Worm (Caenorhabditis elegans) whole organism, L1 larva: ENCODE data around the gene C34F6.10.

ENCODE experiments used
- C16A3.4 ChIP-seq: fragments of 150-350 bp; optimal IDR thresholded peaks from 2 replicates; lab custom pipeline; 2014; ENCODE audit warnings: missing biosample characterization, missing genetic modification characterization
- F16B12.6 ChIP-seq: fragments of 150-350 bp; optimal IDR thresholded peaks from 2 replicates; lab custom pipeline; 2014; ENCODE audit warnings: missing biosample characterization, missing genetic modification characterization
- aha-1 ChIP-seq: fragments of 150-350 bp; optimal IDR thresholded peaks from 2 replicates; lab custom pipeline; 2014; ENCODE audit warnings: missing biosample characterization, missing genetic modification characterization
- blmp-1 ChIP-seq: fragments of 150-350 bp; optimal IDR thresholded peaks from 2 replicates; lab custom pipeline; 2014; ENCODE audit warnings: missing biosample characterization, missing genetic modification characterization
- ceh-63 ChIP-seq: fragments of 200-800 bp; sonication (Bioruptor generic); optimal IDR thresholded peaks from 2 replicates; lab custom pipeline; 2018; ENCODE audit warnings: mild to moderate bottlenecking, missing genetic modification characterization, missing compliant biosample characterization
- ceh-82 ChIP-seq, 3 experiments: fragments of 150-350 bp in 1 of 3; sonication (generic microtip) in 2 of 3; optimal IDR thresholded peaks; 2 replicates each; lab custom pipeline; 2014 to 2017; ENCODE audit warnings: missing biosample characterization in 3 of 3, missing genetic modification characterization in 3 of 3
- dpl-1 ChIP-seq, 3 experiments: fragments of 150-350 bp in 2 of 3; sonication (generic microtip) in 1 of 3; optimal IDR thresholded peaks; 2 replicates each; lab custom pipeline; 2014 to 2017; ENCODE audit warnings: missing biosample characterization in 3 of 3, missing genetic modification characterization in 3 of 3, missing genetic modification reagents in 3 of 3
- dsc-1 ChIP-seq: sonication (generic microtip); optimal IDR thresholded peaks from 2 replicates; lab custom pipeline; 2016; ENCODE audit warnings: mild to moderate bottlenecking, missing genetic modification characterization, missing compliant biosample characterization
- efl-1 ChIP-seq, 4 experiments: fragments of 150-350 bp; optimal IDR thresholded peaks in 3 of 4; peaks in 1 of 4; 1 replicate in 1 of 4; 2 replicates in 3 of 4; lab custom pipeline; 2014; ENCODE audit warnings: missing biosample characterization in 2 of 4, missing genetic modification characterization in 2 of 4, missing genetic modification reagents in 2 of 4
- elt-2 ChIP-seq: sonication (generic microtip); optimal IDR thresholded peaks from 2 replicates; lab custom pipeline; 2016; ENCODE audit warnings: missing genetic modification characterization, mild to moderate bottlenecking, inconsistent platforms, missing compliant biosample characterization, missing genetic modification reagents
- fkh-10 ChIP-seq: sonication (generic microtip); optimal IDR thresholded peaks from 2 replicates; lab custom pipeline; 2017; ENCODE audit warnings: missing biosample characterization, missing genetic modification reagents, missing genetic modification characterization
- fkh-4 ChIP-seq: sonication (generic microtip); optimal IDR thresholded peaks from 2 replicates; lab custom pipeline; 2016; ENCODE audit warnings: missing compliant biosample characterization, missing genetic modification characterization, borderline replicate concordance
- grh-1 ChIP-seq: fragments of 200-800 bp; sonication (Bioruptor generic); IDR thresholded peaks from 2 replicates; pipeline ENCODE4 v1.3.6; 2022; ENCODE audit warnings: missing genetic modification reagents, missing genetic modification characterization, missing compliant biosample characterization
- hpl-2 ChIP-seq: fragments of 150-350 bp; optimal IDR thresholded peaks from 2 replicates; lab custom pipeline; 2014; ENCODE audit warnings: missing biosample characterization, missing genetic modification reagents, missing genetic modification characterization
- irx-1 ChIP-seq: sonication (generic microtip); optimal IDR thresholded peaks from 2 replicates; lab custom pipeline; 2016; ENCODE audit warnings: missing genetic modification characterization, missing compliant biosample characterization
- lin-14 ChIP-seq: fragments of 200-800 bp; sonication (Bioruptor generic); optimal IDR thresholded peaks from 2 replicates; lab custom pipeline; 2018; ENCODE audit warnings: mild to moderate bottlenecking, missing genetic modification characterization, moderate library complexity, missing compliant biosample characterization
- lin-35 ChIP-seq, 2 experiments: fragments of 150-350 bp; optimal IDR thresholded peaks; 2 replicates each; lab custom pipeline; 2014; ENCODE audit warnings: missing biosample characterization in 2 of 2, missing genetic modification characterization in 2 of 2, missing genetic modification reagents in 2 of 2
- lir-3 ChIP-seq: sonication (generic microtip); optimal IDR thresholded peaks from 2 replicates; lab custom pipeline; 2016; ENCODE audit warnings: mild to moderate bottlenecking, missing genetic modification characterization, moderate library complexity, missing compliant biosample characterization; ENCODE audit not compliant: poor library complexity
- lsy-2 ChIP-seq, 2 experiments: fragments of 150-350 bp; optimal IDR thresholded peaks; 2 replicates each; lab custom pipeline; 2014; ENCODE audit warnings: missing biosample characterization in 2 of 2, missing genetic modification characterization in 2 of 2
- mab-9 ChIP-seq: fragments of 200-800 bp; sonication (Bioruptor generic); IDR thresholded peaks from 2 replicates; pipeline ENCODE4 v1.3.6; 2022; ENCODE audit warnings: missing genetic modification reagents, missing genetic modification characterization, missing compliant biosample characterization
- mep-1 ChIP-seq: fragments of 150-350 bp; optimal IDR thresholded peaks from 2 replicates; lab custom pipeline; 2014; ENCODE audit warnings: missing biosample characterization, missing genetic modification characterization
- nhr-11 ChIP-seq: fragments of 150-350 bp; optimal IDR thresholded peaks from 2 replicates; lab custom pipeline; 2014; ENCODE audit warnings: missing biosample characterization, missing genetic modification characterization
- nhr-12 ChIP-seq: sonication (generic microtip); optimal IDR thresholded peaks from 2 replicates; lab custom pipeline; 2017; ENCODE audit warnings: missing biosample characterization, missing genetic modification characterization
- nhr-19 ChIP-seq: fragments of 200-800 bp; sonication (Bioruptor generic); conservative IDR thresholded peaks from 2 replicates; pipeline ENCODE4 v1.3.6; 2022; ENCODE audit warnings: missing genetic modification characterization, missing compliant biosample characterization
- nhr-20 ChIP-seq: sonication (generic microtip); optimal IDR thresholded peaks from 2 replicates; lab custom pipeline; 2016; ENCODE audit warnings: mild to moderate bottlenecking, missing genetic modification characterization, missing compliant biosample characterization
- nhr-237 ChIP-seq: fragments of 150-350 bp; optimal IDR thresholded peaks from 2 replicates; lab custom pipeline; 2014; ENCODE audit warnings: missing biosample characterization, missing genetic modification characterization
- nhr-71 ChIP-seq: sonication (generic microtip); optimal IDR thresholded peaks from 2 replicates; lab custom pipeline; 2016; ENCODE audit warnings: mild to moderate bottlenecking, missing genetic modification characterization, moderate library complexity, missing compliant biosample characterization
- nhr-76 ChIP-seq: sonication (generic microtip); optimal IDR thresholded peaks from 2 replicates; lab custom pipeline; 2017; ENCODE audit warnings: missing biosample characterization, missing genetic modification characterization
- nhr-90 ChIP-seq: sonication (generic microtip); optimal IDR thresholded peaks from 2 replicates; lab custom pipeline; 2016; ENCODE audit warnings: mild to moderate bottlenecking, missing genetic modification characterization, missing compliant biosample characterization; ENCODE audit not compliant: poor library complexity
- pqm-1 ChIP-seq: sonication (generic microtip); optimal IDR thresholded peaks from 3 replicates; lab custom pipeline; 2017; ENCODE audit warnings: missing biosample characterization, missing genetic modification characterization
- rnt-1 ChIP-seq: sonication (generic microtip); optimal IDR thresholded peaks from 2 replicates; lab custom pipeline; 2016; ENCODE audit warnings: mild to moderate bottlenecking, missing genetic modification characterization, moderate library complexity, missing compliant biosample characterization
- skn-1 ChIP-seq: fragments of 150-350 bp; optimal IDR thresholded peaks from 2 replicates; lab custom pipeline; 2014; ENCODE audit warnings: missing biosample characterization, missing genetic modification characterization
- snpc-4 ChIP-seq: fragments of 150-350 bp; optimal IDR thresholded peaks from 2 replicates; lab custom pipeline; 2014; ENCODE audit warnings: missing biosample characterization, missing genetic modification characterization
- snu-23 ChIP-seq: sonication (generic microtip); optimal IDR thresholded peaks from 2 replicates; lab custom pipeline; 2016; ENCODE audit warnings: missing genetic modification characterization, missing compliant biosample characterization
- swsn-7 ChIP-seq: sonication (generic microtip); optimal IDR thresholded peaks from 2 replicates; lab custom pipeline; 2016; ENCODE audit warnings: missing genetic modification characterization, missing compliant biosample characterization
- tbx-2 ChIP-seq: sonication (generic microtip); optimal IDR thresholded peaks from 2 replicates; lab custom pipeline; 2016; ENCODE audit warnings: missing genetic modification characterization, missing compliant biosample characterization
- unc-86 ChIP-seq: sonication (generic microtip); optimal IDR thresholded peaks from 2 replicates; lab custom pipeline; 2016; ENCODE audit warnings: missing genetic modification characterization, missing compliant biosample characterization
- vab-15 ChIP-seq: sonication (generic microtip); optimal IDR thresholded peaks from 2 replicates; lab custom pipeline; 2017; ENCODE audit warnings: missing genotype, mild to moderate bottlenecking, missing genetic modification characterization, missing compliant biosample characterization
- xbp-1 ChIP-seq: sonication (generic microtip); optimal IDR thresholded peaks from 2 replicates; lab custom pipeline; 2016; ENCODE audit warnings: missing genetic modification characterization, missing compliant biosample characterization
- zag-1 ChIP-seq: fragments of 150-350 bp; optimal IDR thresholded peaks from 2 replicates; lab custom pipeline; 2014; ENCODE audit warnings: missing biosample characterization, missing genetic modification characterization
- zip-4 ChIP-seq: fragments of 200-800 bp; sonication (Bioruptor generic); optimal IDR thresholded peaks from 2 replicates; lab custom pipeline; 2018; ENCODE audit warnings: mild to moderate bottlenecking, missing genetic modification characterization, moderate library complexity, missing compliant biosample characterization

C34F6.10 gene

ce11 chrX:11241479-11241878 lies 1.0 kb upstream of the C34F6.10 start:
- TF ChIP-seq lin-14 (GFP tag; lab: Kevin White, UChicago) (peak; percentile 72), lsy-2 (tag; optimal IDR thresholded peaks at IDR 0.05; lab: Kevin White, UChicago) (peak in 1 of 2 experiments; percentile 26), unc-86 (tag; lab: Kevin White, UChicago) (peak; percentile 12), efl-1 (optimal IDR thresholded peaks at IDR 0.05; lab: Kevin White, UChicago) (no peak), efl-1 (GFP tag; optimal IDR thresholded peaks at IDR 0.05 in 1 of 2; lab: Kevin White, UChicago) (peak in 1 of 2 experiments; percentile 10), fkh-10 (GFP tag; lab: Kevin White, UChicago) (no peak), ceh-63 (GFP tag; lab: Kevin White, UChicago) (peak; percentile 20), zip-4 (no peak)

- TF ChIP-seq nhr-12 (tag; lab: Kevin White, UChicago) (no peak), efl-1 (optimal IDR thresholded peaks at IDR 0.05; lab: Kevin White, UChicago) (no peak), efl-1 (GFP tag; optimal IDR thresholded peaks at IDR 0.05 in 1 of 2; lab: Kevin White, UChicago) (peak in 1 of 2 experiments; percentile 37)
Measured at ce11 chrX:11226595-11226994, 13.8 kb downstream of the C34F6.10 start, which contains the start of gene C34F6.12. Gene C34F6.12, minus strand, starts transcription at chrX:11226695.

- TF ChIP-seq blmp-1 (tag; lab: Kevin White, UChicago) = peak; percentile 6
- peak; percentile 79 for TF ChIP-seq F16B12.6
- TF ChIP-seq efl-1 (optimal IDR thresholded peaks at IDR 0.05; lab: Kevin White, UChicago) = no peak
- TF ChIP-seq efl-1 (GFP tag; optimal IDR thresholded peaks at IDR 0.05 in 1 of 2; lab: Kevin White, UChicago) = peak in 1 of 2 experiments; percentile 84
- TF ChIP-seq pqm-1 (tag; lab: Kevin White, UChicago) = no peak
- TF ChIP-seq dpl-1 (GFP tag; optimal IDR thresholded peaks at IDR 0.05; lab: Kevin White, UChicago) = peak in 1 of 3 experiments; percentile 13
- TF ChIP-seq lin-35 (GFP tag; optimal IDR thresholded peaks at IDR 0.05; lab: Kevin White, UChicago) = peak in 1 of 2 experiments; percentile 13
- TF ChIP-seq grh-1 (GFP tag; lab: Robert Waterston, UW) = no peak
- no peak for TF ChIP-seq aha-1 (tag; lab: Kevin White, UChicago)
- peak; percentile 50 for TF ChIP-seq lin-14 (GFP tag; lab: Kevin White, UChicago)
- peak; percentile 12 for TF ChIP-seq mep-1
- peak in 1 of 2 experiments; percentile 27 for TF ChIP-seq lsy-2 (tag; optimal IDR thresholded peaks at IDR 0.05; lab: Kevin White, UChicago)
Measured at ce11 chrX:11222597-11223218, 17.7 kb downstream of the C34F6.10 start, which contains the start of gene C34F6.9. Gene C34F6.9, minus strand, starts transcription at chrX:11222647.

- TF ChIP-seq skn-1 (tag; lab: Kevin White, UChicago) (no peak), nhr-71 (tag; lab: Kevin White, UChicago) (peak; percentile 59), nhr-11 (tag; lab: Kevin White, UChicago) (no peak), dsc-1 (tag; lab: Kevin White, UChicago) (peak; percentile 0), irx-1 (tag; lab: Kevin White, UChicago) (no peak), nhr-19 (GFP tag; lab: Robert Waterston, UW) (peak; percentile 20), lir-3 (tag; lab: Kevin White, UChicago) (no peak), tbx-2 (peak; percentile 49), F16B12.6 (peak; percentile 89), nhr-76 (tag; lab: Kevin White, UChicago) (no peak), C16A3.4 (tag; lab: Kevin White, UChicago) (peak; percentile 25), lin-35 (GFP tag; optimal IDR thresholded peaks at IDR 0.05; lab: Kevin White, UChicago) (peak in 1 of 2 experiments; percentile 59), efl-1 (optimal IDR thresholded peaks at IDR 0.05; lab: Kevin White, UChicago) (peak in 1 of 2 experiments; percentile 31), efl-1 (GFP tag; optimal IDR thresholded peaks at IDR 0.05 in 1 of 2; lab: Kevin White, UChicago) (peak in 1 of 2 experiments; percentile 94), nhr-90 (tag; lab: Kevin White, UChicago) (peak; percentile 61), snpc-4 (tag; lab: Kevin White, UChicago) (no peak), swsn-7 (tag; lab: Kevin White, UChicago) (peak; percentile 43), vab-15 (tag; lab: Kevin White, UChicago) (no peak), nhr-237 (tag; lab: Kevin White, UChicago) (no peak), ceh-82 (tag; optimal IDR thresholded peaks at IDR 0.05; lab: Kevin White, UChicago) (peak in 1 of 3 experiments; percentile 42), rnt-1 (tag; lab: Kevin White, UChicago) (peak; percentile 35), pqm-1 (tag; lab: Kevin White, UChicago) (no peak), zag-1 (tag; lab: Kevin White, UChicago) (no peak), fkh-4 (no peak), hpl-2 (no peak), xbp-1 (peak; percentile 46), mab-9 (GFP tag; lab: Robert Waterston, UW) (0 out of 2 replicates have a peak, but pooled peaks have one; percentile 21), nhr-20 (peak; percentile 79), elt-2 (tag; lab: Kevin White, UChicago) (no peak), snu-23 (GFP tag; lab: Kevin White, UChicago) (peak; percentile 72), nhr-12 (tag; lab: Kevin White, UChicago) (no peak), dpl-1 (GFP tag; optimal IDR thresholded peaks at IDR 0.05; lab: Kevin White, UChicago) (peak; percentile 13 to 45 (median 34))
Measured at ce11 chrX:11215420-11216050, 24.9 kb downstream of the C34F6.10 start, which contains the start of the genes C34F6.7 and idh-2. Gene C34F6.7, minus strand, starts transcription at chrX:11215470. Gene idh-2, plus strand, starts transcription at chrX:11216000.
